Worm (Caenorhabditis elegans) whole organism, L3 larva: ENCODE results near the gene anoh-2.

ENCODE experiments used
- elt-2 ChIP-seq: sonication (generic microtip); optimal IDR thresholded peaks from 2 replicates; lab custom pipeline; 2016; ENCODE audit warnings: missing genetic modification reagents, mild to moderate bottlenecking, missing genetic modification characterization, missing compliant biosample characterization
- lin-15B ChIP-seq: fragments of 150-350 bp; optimal IDR thresholded peaks from 2 replicates; lab custom pipeline; 2014; ENCODE audit warnings: missing biosample characterization, missing genetic modification characterization
- lin-39 ChIP-seq: fragments of 150-350 bp; optimal IDR thresholded peaks from 2 replicates; lab custom pipeline; 2018; ENCODE audit warnings: missing biosample characterization, missing genetic modification reagents, missing genetic modification characterization
- nfya-1 ChIP-seq: sonication (generic microtip); optimal IDR thresholded peaks from 2 replicates; lab custom pipeline; 2017; ENCODE audit warnings: missing genetic modification characterization, mild to moderate bottlenecking, missing compliant biosample characterization, antibody characterized with exemption, moderate library complexity; ENCODE audit not compliant: insufficient read depth
- nhr-28 ChIP-seq: fragments of 150-350 bp; optimal IDR thresholded peaks from 2 replicates; lab custom pipeline; 2014; ENCODE audit warnings: missing biosample characterization, missing genetic modification characterization
- pha-4 ChIP-seq: fragments of 150-350 bp; optimal IDR thresholded peaks from 2 replicates; lab custom pipeline; 2014; ENCODE audit warnings: missing biosample characterization, missing genetic modification reagents, missing genetic modification characterization
- skn-1 ChIP-seq: fragments of 150-350 bp; optimal IDR thresholded peaks from 2 replicates; lab custom pipeline; 2014; ENCODE audit warnings: missing biosample characterization, missing genetic modification characterization
- tbx-2 ChIP-seq: sonication (generic microtip); optimal IDR thresholded peaks from 2 replicates; lab custom pipeline; 2016; ENCODE audit warnings: mild to moderate bottlenecking, missing genetic modification characterization, missing compliant biosample characterization
- unc-39 ChIP-seq: sonication (generic microtip); optimal IDR thresholded peaks from 4 replicates; lab custom pipeline; 2017; ENCODE audit warnings: missing biosample characterization, missing genetic modification characterization
- unc-62 ChIP-seq: fragments of 150-350 bp; sonication (generic microtip); optimal IDR thresholded peaks from 4 replicates; lab custom pipeline; 2014; ENCODE audit warnings: missing biosample characterization, missing genetic modification reagents, missing genetic modification characterization

- no peak for TF ChIP-seq pha-4 (tag; lab: Kevin White, UChicago)
- TF ChIP-seq unc-62 (GFP tag; lab: Kevin White, UChicago) = no peak
- TF ChIP-seq unc-39 = no peak
- no peak for TF ChIP-seq tbx-2 (tag; lab: Kevin White, UChicago)
- TF ChIP-seq elt-2 (tag; lab: Kevin White, UChicago) = no peak
- peak; percentile 66 for TF ChIP-seq lin-39 (tag; lab: Kevin White, UChicago)
- no peak for TF ChIP-seq nhr-28 (tag; lab: Kevin White, UChicago)
- TF ChIP-seq nfya-1 (tag; lab: Kevin White, UChicago) = peak; percentile 41
- no peak for TF ChIP-seq lin-15B
- no peak for TF ChIP-seq skn-1 (tag; lab: Kevin White, UChicago)
Measured at ce11 chrIV:14622109-14622508, 36.0 kb upstream of the anoh-2 start.
